Worm (Caenorhabditis elegans) whole organism, L2 larva: Measurements from ENCODE around the gene nlp-52.

Experiments
- aly-2 ChIP-seq: fragments of 150-350 bp; optimal IDR thresholded peaks from 2 replicates; lab custom pipeline; 2014; ENCODE audit warnings: missing biosample characterization, missing genetic modification characterization
- dmd-4 ChIP-seq: sonication (generic microtip); optimal IDR thresholded peaks from 2 replicates; lab custom pipeline; 2017; ENCODE audit warnings: missing biosample characterization, missing genetic modification characterization
- egl-27 ChIP-seq: sonication (generic microtip); optimal IDR thresholded peaks from 3 replicates; lab custom pipeline; 2017; ENCODE audit warnings: missing biosample characterization, missing genetic modification reagents, missing genetic modification characterization
- elt-3 ChIP-seq: sonication (generic microtip); optimal IDR thresholded peaks from 2 replicates; lab custom pipeline; 2017; ENCODE audit warnings: missing biosample characterization, missing genetic modification characterization
- gmeb-1 ChIP-seq: fragments of 150-350 bp; optimal IDR thresholded peaks from 2 replicates; lab custom pipeline; 2014; ENCODE audit warnings: missing biosample characterization, missing genetic modification characterization
- mab-5 ChIP-seq: fragments of 150-350 bp; optimal IDR thresholded peaks from 2 replicates; lab custom pipeline; 2014; ENCODE audit warnings: missing biosample characterization, missing genetic modification characterization
- peb-1 ChIP-seq: fragments of 150-350 bp; optimal IDR thresholded peaks from 2 replicates; lab custom pipeline; 2014; ENCODE audit warnings: missing biosample characterization, missing genetic modification characterization
- snpc-4 ChIP-seq: fragments of 150-350 bp; optimal IDR thresholded peaks from 2 replicates; lab custom pipeline; 2014; ENCODE audit warnings: missing biosample characterization, missing genetic modification characterization
- unc-39 ChIP-seq: fragments of 150-350 bp; optimal IDR thresholded peaks from 2 replicates; lab custom pipeline; 2014; ENCODE audit warnings: missing biosample characterization, missing genetic modification characterization
- zag-1 ChIP-seq: fragments of 150-350 bp; optimal IDR thresholded peaks from 2 replicates; lab custom pipeline; 2014; ENCODE audit warnings: missing biosample characterization, missing genetic modification characterization

- no peak for TF ChIP-seq snpc-4
- no peak for TF ChIP-seq zag-1 (tag; lab: Kevin White, UChicago)
- TF ChIP-seq egl-27 (tag; lab: Kevin White, UChicago), result no peak
- TF ChIP-seq aly-2, result no peak
- no peak for TF ChIP-seq gmeb-1 (tag; lab: Kevin White, UChicago)
- no peak for TF ChIP-seq mab-5 (tag; lab: Kevin White, UChicago)
- no peak for TF ChIP-seq dmd-4 (tag; lab: Kevin White, UChicago)
- TF ChIP-seq peb-1 (tag; lab: Kevin White, UChicago), result no peak
- TF ChIP-seq elt-3, result no peak
- TF ChIP-seq unc-39 (tag; lab: Kevin White, UChicago), result no peak
These were observed 7.2 kb upstream of the nlp-52 start for ce11 chrIII:754371-754770.
